Fruit fly (Drosophila melanogaster) whole organism, embryonic: ENCODE measurements around the gene CG44040.

Experiments used
- ATbp ChIP-seq: fragments of 200-800 bp; sonication (Bioruptor generic); optimal IDR thresholded peaks from 2 replicates; lab custom pipeline; 2017; ENCODE audit warnings: missing biosample characterization, mild to moderate bottlenecking, missing genetic modification characterization, missing genetic modification reagents
- Ada2b ChIP-seq: fragments of 200-800 bp; sonication (Bioruptor generic); IDR thresholded peaks from 2 replicates; pipeline ENCODE4 v1.3.6; 2022; ENCODE audit warnings: missing biosample characterization, missing genetic modification characterization
- B-H1 ChIP-seq: fragments of 200-800 bp; sonication (Bioruptor generic); IDR thresholded peaks from 3 replicates; pipeline ENCODE4 v1.3.6; 2022; ENCODE audit warnings: missing biosample characterization, missing genetic modification characterization
- CG10209 ChIP-seq: fragments of 200-800 bp; sonication (Bioruptor generic); optimal IDR thresholded peaks from 3 replicates; lab custom pipeline; 2017; ENCODE audit warnings: missing biosample characterization, mild to moderate bottlenecking, missing genetic modification characterization, missing genetic modification reagents
- CG10267 ChIP-seq: fragments of 200-800 bp; sonication (Bioruptor generic); optimal IDR thresholded peaks from 2 replicates; lab custom pipeline; 2018; ENCODE audit warnings: missing biosample characterization, mild to moderate bottlenecking, missing genetic modification characterization, moderate library complexity
- CG10654 ChIP-seq: fragments of 200-800 bp; sonication (Bioruptor generic); optimal IDR thresholded peaks from 2 replicates; lab custom pipeline; 2016; ENCODE audit warnings: missing biosample characterization, missing genetic modification characterization
- CG11560 ChIP-seq: fragments of 200-800 bp; sonication (Bioruptor generic); IDR thresholded peaks from 3 replicates; pipeline ENCODE4 v1.3.6; 2022; ENCODE audit warnings: missing biosample characterization, missing genetic modification characterization
- CG11696 ChIP-seq: fragments of 200-800 bp; sonication (Bioruptor generic); IDR thresholded peaks from 2 replicates; pipeline ENCODE4 v1.3.6; 2022; ENCODE audit warnings: missing biosample characterization, missing genetic modification characterization
- CG12219 ChIP-seq: fragments of 200-800 bp; sonication (Bioruptor generic); optimal IDR thresholded peaks from 3 replicates; lab custom pipeline; 2018; ENCODE audit warnings: missing biosample characterization, mild to moderate bottlenecking, missing genetic modification characterization
- CG12659 ChIP-seq: fragments of 200-800 bp; sonication (Bioruptor generic); optimal IDR thresholded peaks from 3 replicates; lab custom pipeline; 2017; ENCODE audit warnings: mild to moderate bottlenecking, missing biosample characterization, missing genetic modification reagents, missing genetic modification characterization
- CG13287 ChIP-seq: fragments of 200-800 bp; sonication (Bioruptor generic); IDR thresholded peaks from 2 replicates; pipeline ENCODE4 v1.3.6; 2022; ENCODE audit warnings: missing biosample characterization, missing genetic modification characterization; ENCODE audit not compliant: partially characterized antibody
- CG14014 ChIP-seq: fragments of 200-800 bp; sonication (Bioruptor generic); IDR thresholded peaks from 2 replicates; pipeline ENCODE4 v1.3.6; 2022; ENCODE audit warnings: missing biosample characterization, missing genetic modification characterization
- CG15011 ChIP-seq: fragments of 200-800 bp; sonication (Bioruptor generic); optimal IDR thresholded peaks from 3 replicates; lab custom pipeline; 2018; ENCODE audit warnings: missing biosample characterization, mild to moderate bottlenecking, missing genetic modification characterization
- CG30020 ChIP-seq: fragments of 200-800 bp; optimal IDR thresholded peaks from 2 replicates; lab custom pipeline; 2019; ENCODE audit warnings: missing biosample characterization, mild to moderate bottlenecking, missing genetic modification characterization, moderate library complexity
- CG30403 ChIP-seq: fragments of 200-800 bp; sonication (Bioruptor generic); optimal IDR thresholded peaks from 3 replicates; lab custom pipeline; 2016; ENCODE audit warnings: missing biosample characterization, missing genetic modification characterization
- CG31441 ChIP-seq: fragments of 200-800 bp; sonication (Bioruptor generic); IDR thresholded peaks from 2 replicates; pipeline ENCODE4 v1.3.6; 2022; ENCODE audit warnings: missing biosample characterization, missing genetic modification characterization
- CG32772 ChIP-seq: fragments of 200-800 bp; sonication (Bioruptor generic); IDR thresholded peaks from 2 replicates; pipeline ENCODE4 v1.3.6; 2022; ENCODE audit warnings: missing biosample characterization, missing genetic modification characterization
- CG34422 ChIP-seq: fragments of 200-800 bp; sonication (Bioruptor generic); IDR thresholded peaks from 3 replicates; pipeline ENCODE4 v1.3.6; 2022; ENCODE audit warnings: missing biosample characterization, missing genetic modification characterization
- CG6175 ChIP-seq: fragments of 200-800 bp; sonication (Bioruptor generic); IDR thresholded peaks from 3 replicates; pipeline ENCODE4 v1.3.6; 2022; ENCODE audit warnings: missing biosample characterization, missing genetic modification characterization
- CG8359 ChIP-seq: fragments of 200-800 bp; sonication (Bioruptor generic); optimal IDR thresholded peaks from 2 replicates; lab custom pipeline; 2017; ENCODE audit warnings: missing biosample characterization, mild to moderate bottlenecking, missing genetic modification characterization, borderline replicate concordance
- CG8478 ChIP-seq: fragments of >200 bp; optimal IDR thresholded peaks from 2 replicates; lab custom pipeline; 2018
- CG8944 ChIP-seq: fragments of 200-800 bp; sonication (Bioruptor generic); optimal IDR thresholded peaks from 3 replicates; lab custom pipeline; 2016; ENCODE audit warnings: missing biosample characterization, missing genetic modification characterization
- CHES-1-like ChIP-seq: fragments of 200-800 bp; sonication (Bioruptor generic); optimal IDR thresholded peaks from 2 replicates; lab custom pipeline; 2016; ENCODE audit warnings: missing biosample characterization, missing genetic modification characterization
- Dbx ChIP-seq: fragments of 200-800 bp; sonication (Bioruptor generic); IDR thresholded peaks from 3 replicates; pipeline ENCODE4 v1.3.6; 2022; ENCODE audit warnings: missing biosample characterization, missing genetic modification characterization
- H2.0 ChIP-seq: fragments of 200-800 bp; sonication (Bioruptor generic); IDR thresholded peaks from 2 replicates; pipeline ENCODE4 v1.3.6; 2022; ENCODE audit warnings: missing biosample characterization, missing genetic modification characterization
- Hmr ChIP-seq: fragments of 200-800 bp; sonication (Bioruptor generic); optimal IDR thresholded peaks from 3 replicates; lab custom pipeline; 2017; ENCODE audit warnings: mild to moderate bottlenecking, missing biosample characterization, missing genetic modification reagents, missing genetic modification characterization
- Jarid2 ChIP-seq: fragments of 200-800 bp; sonication (Bioruptor generic); optimal IDR thresholded peaks from 3 replicates; lab custom pipeline; 2017; ENCODE audit warnings: mild to moderate bottlenecking, missing biosample characterization, missing genetic modification reagents, missing genetic modification characterization
- Rx ChIP-seq: fragments of 200-800 bp; sonication (Bioruptor generic); IDR thresholded peaks from 2 replicates; pipeline ENCODE4 v1.3.6; 2022; ENCODE audit warnings: missing biosample characterization, missing genetic modification characterization
- Sox100B ChIP-seq: fragments of 200-800 bp; sonication (Bioruptor generic); optimal IDR thresholded peaks from 3 replicates; lab custom pipeline; 2018; ENCODE audit warnings: missing biosample characterization, mild to moderate bottlenecking, missing genetic modification characterization
- Usf ChIP-seq: fragments of 200-800 bp; sonication (Bioruptor generic); optimal IDR thresholded peaks from 2 replicates; lab custom pipeline; 2017; ENCODE audit warnings: missing genotype, missing biosample characterization, missing genetic modification characterization
- aop ChIP-seq: fragments of 200-800 bp; sonication (Bioruptor generic); IDR thresholded peaks from 2 replicates; pipeline ENCODE4 v1.3.6; 2022; ENCODE audit warnings: missing biosample characterization, missing genetic modification characterization
- ap ChIP-seq: fragments of 200-800 bp; sonication (Bioruptor generic); IDR thresholded peaks from 2 replicates; pipeline ENCODE4 v1.3.6; 2022; ENCODE audit warnings: missing biosample characterization, missing genetic modification characterization
- ara ChIP-seq: fragments of 200-800 bp; sonication (Bioruptor generic); IDR thresholded peaks from 2 replicates; pipeline ENCODE4 v1.3.6; 2022; ENCODE audit warnings: missing biosample characterization, missing genetic modification characterization
- bab2 ChIP-seq: fragments of 200-800 bp; sonication (Bioruptor generic); optimal IDR thresholded peaks from 2 replicates; lab custom pipeline; 2016; ENCODE audit warnings: missing biosample characterization, missing genetic modification characterization
- bcd ChIP-seq: fragments of 200-800 bp; sonication (Bioruptor generic); optimal IDR thresholded peaks from 2 replicates; lab custom pipeline; 2017; ENCODE audit warnings: missing biosample characterization, mild to moderate bottlenecking, missing genetic modification characterization
- bowl ChIP-seq: fragments of 200-800 bp; sonication (Bioruptor generic); IDR thresholded peaks from 2 replicates; pipeline ENCODE4 v1.3.6; 2022; ENCODE audit warnings: missing biosample characterization, missing genetic modification characterization
- cwo ChIP-seq: fragments of 200-800 bp; sonication (Bioruptor generic); optimal IDR thresholded peaks from 3 replicates; lab custom pipeline; 2017; ENCODE audit warnings: missing biosample characterization, missing genetic modification characterization, mild to moderate bottlenecking, moderate library complexity, missing genetic modification reagents
- ems ChIP-seq: fragments of 200-800 bp; sonication (Bioruptor generic); optimal IDR thresholded peaks from 3 replicates; lab custom pipeline; 2016; ENCODE audit warnings: missing biosample characterization, missing genetic modification characterization
- ewg ChIP-seq: fragments of 200-800 bp; sonication (Bioruptor generic); optimal IDR thresholded peaks from 3 replicates; lab custom pipeline; 2017; ENCODE audit warnings: mild to moderate bottlenecking, missing biosample characterization, missing genetic modification reagents, missing genetic modification characterization
- kay ChIP-seq: fragments of 200-800 bp; sonication (Bioruptor generic); optimal IDR thresholded peaks from 2 replicates; lab custom pipeline; 2016; ENCODE audit warnings: missing biosample characterization, missing genetic modification characterization
- nerfin-2 ChIP-seq: fragments of 200-800 bp; sonication (Bioruptor generic); IDR thresholded peaks from 2 replicates; pipeline ENCODE4 v1.3.6; 2022; ENCODE audit warnings: missing biosample characterization, missing genetic modification characterization; ENCODE audit not compliant: partially characterized antibody
- p53 ChIP-seq: fragments of 200-800 bp; sonication (Bioruptor generic); optimal IDR thresholded peaks from 2 replicates; lab custom pipeline; 2016; ENCODE audit warnings: missing biosample characterization, missing genetic modification characterization
- sc ChIP-seq, 3 experiments: fragments of >200 bp in 2 of 3; fragments of 200-800 bp in 1 of 3; sonication (Bioruptor generic) in 1 of 3; optimal IDR thresholded peaks; 2 replicates in 2 of 3; 3 replicates in 1 of 3; lab custom pipeline; 2017; ENCODE audit warnings: mild to moderate bottlenecking in 1 of 3, missing biosample characterization in 1 of 3, missing genetic modification characterization in 1 of 3, missing genetic modification reagents in 1 of 3
- shn ChIP-seq: fragments of 200-800 bp; sonication (Bioruptor generic); optimal IDR thresholded peaks from 3 replicates; lab custom pipeline; 2016; ENCODE audit warnings: missing biosample characterization, missing genetic modification characterization
- sisA ChIP-seq: fragments of 200-800 bp; sonication (Bioruptor generic); IDR thresholded peaks from 2 replicates; pipeline ENCODE4 v1.3.6; 2022; ENCODE audit warnings: missing biosample characterization, missing genetic modification characterization
- slp2 ChIP-seq: fragments of 200-800 bp; sonication (Bioruptor generic); optimal IDR thresholded peaks from 2 replicates; lab custom pipeline; 2016; ENCODE audit warnings: missing biosample characterization, missing genetic modification characterization
- ssp ChIP-seq: fragments of 200-800 bp; sonication (Bioruptor generic); IDR thresholded peaks from 2 replicates; pipeline ENCODE4 v1.3.6; 2022; ENCODE audit warnings: missing biosample characterization, missing genetic modification characterization
- tap ChIP-seq: fragments of 200-800 bp; optimal IDR thresholded peaks from 3 replicates; lab custom pipeline; 2019; ENCODE audit warnings: missing biosample characterization, mild to moderate bottlenecking, missing genetic modification characterization, moderate library complexity
- tgo ChIP-seq: fragments of 200-800 bp; sonication (Bioruptor generic); IDR thresholded peaks from 3 replicates; pipeline ENCODE4 v1.3.6; 2022; ENCODE audit warnings: missing biosample characterization, missing genetic modification characterization
- tup ChIP-seq: fragments of 200-800 bp; sonication (Bioruptor generic); optimal IDR thresholded peaks from 2 replicates; lab custom pipeline; 2016; ENCODE audit warnings: missing biosample characterization, mild to moderate bottlenecking, missing genetic modification characterization, moderate library complexity
- vvl ChIP-seq: fragments of 200-800 bp; sonication (Bioruptor generic); IDR thresholded peaks from 2 replicates; pipeline ENCODE4 v1.3.6; 2022; ENCODE audit warnings: missing biosample characterization, missing genetic modification characterization
- wor ChIP-seq: fragments of 200-800 bp; sonication (Bioruptor generic); IDR thresholded peaks from 2 replicates; pipeline ENCODE4 v1.3.6; 2022; ENCODE audit warnings: missing biosample characterization, missing genetic modification characterization

CG44040 gene

dm6 chr3R:15330472-15330871, 10.3 kb downstream of the CG44040 start, which contains the start of gene mRpL9 (continued):
- TF ChIP-seq kay (GFP tag; lab: Kevin White, UChicago) (no peak), bowl (GFP tag; lab: Robert Waterston, UW) (no peak), CG31441 (peak; percentile 98), CG8478 (lab: Kevin White, UChicago) (no peak), tgo (GFP tag; lab: Robert Waterston, UW) (no peak), Dbx (GFP tag; lab: Robert Waterston, UW) (no peak), Sox100B (GFP tag; lab: Kevin White, UChicago) (no peak), ssp (GFP tag; lab: Robert Waterston, UW) (no peak), Usf (no peak), CG11560 (tag; lab: Robert Waterston, UW) (no peak), tap (no peak), Jarid2 (GFP tag; lab: Kevin White, UChicago) (no peak), cwo (GFP tag; lab: Kevin White, UChicago) (no peak), CG15011 (no peak), sc (optimal IDR thresholded peaks at IDR 0.05; lab: Kevin White, UChicago) (no peak), sc (GFP tag; optimal IDR thresholded peaks at IDR 0.05; lab: Kevin White, UChicago) (no peak), nerfin-2 (GFP tag; lab: Robert Waterston, UW) (no peak), slp2 (GFP tag; lab: Kevin White, UChicago) (no peak), B-H1 (GFP tag; lab: Robert Waterston, UW) (no peak), bcd (GFP tag; lab: Kevin White, UChicago) (no peak), shn (GFP tag; lab: Kevin White, UChicago) (no peak), Ada2b (GFP tag; lab: Robert Waterston, UW) (no peak), CG11696 (GFP tag; lab: Robert Waterston, UW) (no peak), ewg (GFP tag; lab: Kevin White, UChicago) (no peak), ara (GFP tag; lab: Robert Waterston, UW) (no peak), Hmr (GFP tag; lab: Kevin White, UChicago) (no peak), CG32772 (GFP tag; lab: Robert Waterston, UW) (no peak), ap (no peak), vvl (GFP tag; lab: Robert Waterston, UW) (no peak; the same call in 1 of the 2 replicates), bab2 (no peak), CG30020 (tag; lab: Kevin White, UChicago) (peak; percentile 31), CG6175 (GFP tag; lab: Robert Waterston, UW) (no peak), CG8944 (GFP tag; lab: Kevin White, UChicago) (no peak), CG34422 (GFP tag; lab: Robert Waterston, UW) (no peak), CG10267 (tag; lab: Kevin White, UChicago) (peak; percentile 47), Rx (no peak), sisA (GFP tag; lab: Robert Waterston, UW) (no peak), CG10654 (GFP tag; lab: Kevin White, UChicago) (peak; percentile 9), CHES-1-like (GFP tag; lab: Kevin White, UChicago) (no peak), CG14014 (no peak), CG13287 (no peak), aop (GFP tag; lab: Robert Waterston, UW) (no peak), wor (GFP tag; lab: Robert Waterston, UW) (no peak), CG10209 (GFP tag; lab: Kevin White, UChicago) (no peak), tup (no peak), CG12659 (GFP tag; lab: Kevin White, UChicago) (peak; percentile 46), ems (GFP tag; lab: Kevin White, UChicago) (no peak), CG30403 (peak; percentile 43), ATbp (GFP tag; lab: Kevin White, UChicago) (no peak), p53 (GFP tag; lab: Kevin White, UChicago) (no peak), CG8359 (GFP tag; lab: Kevin White, UChicago) (no peak), CG12219 (GFP tag; lab: Kevin White, UChicago) (no peak), H2.0 (no peak)
